Fruit fly (Drosophila melanogaster): ENCODE measurements around the gene CG5418.

Gene CG5418

dm6 chr2L:12489470-12489869 lies 36.4 kb upstream of the CG5418 start:
- TF ChIP-seq ey (GFP tag; optimal IDR thresholded peaks at IDR 0.05) (no peak), Hr83 (GFP tag; optimal IDR thresholded peaks at IDR 0.05; ENCODE audit: poor library complexity, severe bottlenecking) (no peak), GATAd (GFP tag; optimal IDR thresholded peaks at IDR 0.05) (no peak), dsf (GFP tag; optimal IDR thresholded peaks at IDR 0.05; ENCODE audit: borderline replicate concordance) (no peak), CG32264 (GFP tag; optimal IDR thresholded peaks at IDR 0.05) (no peak), Hnf4 (GFP tag; optimal IDR thresholded peaks at IDR 0.05) (no peak), pan (optimal IDR thresholded peaks at IDR 0.05) (no peak), dmrt93B (GFP tag; optimal IDR thresholded peaks at IDR 0.05) (no peak), Sp1 (GFP tag; optimal IDR thresholded peaks at IDR 0.05) (no peak), Dfd (GFP tag; optimal IDR thresholded peaks at IDR 0.05) (no peak), usp (GFP tag; optimal IDR thresholded peaks at IDR 0.05) (no peak), br (GFP tag; optimal IDR thresholded peaks at IDR 0.05) (no peak), tai (GFP tag; optimal IDR thresholded peaks at IDR 0.05) (no peak), woc (GFP tag; optimal IDR thresholded peaks at IDR 0.05) (no peak), Vsx2 (GFP tag; optimal IDR thresholded peaks at IDR 0.05; ENCODE audit: partially characterized antibody) (no peak), Rel (GFP tag; optimal IDR thresholded peaks at IDR 0.05) (no peak), Rel (tag; optimal IDR thresholded peaks at IDR 0.05) (no peak), Dif (GFP tag; optimal IDR thresholded peaks at IDR 0.05; ENCODE audit: partially characterized antibody) (no peak), HLH106 (tag; optimal IDR thresholded peaks at IDR 0.05) (no peak), fru (GFP tag; optimal IDR thresholded peaks at IDR 0.05) (no peak)

- TF ChIP-seq woc (GFP tag; optimal IDR thresholded peaks at IDR 0.05), result no peak
- TF ChIP-seq CG9705 (GFP tag; optimal IDR thresholded peaks at IDR 0.05), result no peak
- TF ChIP-seq h (GFP tag; optimal IDR thresholded peaks at IDR 0.05), result no peak
- TF ChIP-seq GATAd (GFP tag; optimal IDR thresholded peaks at IDR 0.05), result no peak
- no peak for TF ChIP-seq sage (GFP tag; optimal IDR thresholded peaks at IDR 0.05)
- TF ChIP-seq Rel (GFP tag; optimal IDR thresholded peaks at IDR 0.05), result no peak
- no peak for TF ChIP-seq Rel (tag; optimal IDR thresholded peaks at IDR 0.05)
- TF ChIP-seq OdsH (GFP tag; optimal IDR thresholded peaks at IDR 0.05), result no peak
- no peak for TF ChIP-seq Jra (GFP tag; optimal IDR thresholded peaks at IDR 0.05)
- no peak for TF ChIP-seq fru (GFP tag; optimal IDR thresholded peaks at IDR 0.05)
- TF ChIP-seq Hr83 (GFP tag; optimal IDR thresholded peaks at IDR 0.05; ENCODE audit: poor library complexity, severe bottlenecking), result no peak
- TF ChIP-seq Hr78 (GFP tag; optimal IDR thresholded peaks at IDR 0.05), result no peak
- TF ChIP-seq rgr (GFP tag; optimal IDR thresholded peaks at IDR 0.05), result no peak
- TF ChIP-seq sv (GFP tag; optimal IDR thresholded peaks at IDR 0.05), result no peak
- no peak for TF ChIP-seq foxo (GFP tag; optimal IDR thresholded peaks at IDR 0.05)
- no peak for TF ChIP-seq psq (GFP tag; optimal IDR thresholded peaks at IDR 0.05)
- no peak for TF ChIP-seq dmrt93B (GFP tag; optimal IDR thresholded peaks at IDR 0.05)
- TF ChIP-seq dl (GFP tag; optimal IDR thresholded peaks at IDR 0.05; ENCODE audit: insufficient read depth in 1 of 2, partially characterized antibody in 2 of 2), result no peak
- no peak for TF ChIP-seq Abd-B (GFP tag; optimal IDR thresholded peaks at IDR 0.05)
Measured at dm6 chr2L:12487823-12488222, 34.8 kb upstream of the CG5418 start.

dm6 chr2L:12487311-12487710 lies 34.3 kb upstream of the CG5418 start:
- TF ChIP-seq jim (GFP tag; optimal IDR thresholded peaks at IDR 0.05) (no peak), fru (GFP tag; optimal IDR thresholded peaks at IDR 0.05) (no peak), sv (GFP tag; optimal IDR thresholded peaks at IDR 0.05) (no peak), dsf (GFP tag; optimal IDR thresholded peaks at IDR 0.05; ENCODE audit: borderline replicate concordance) (no peak), CG32264 (GFP tag; optimal IDR thresholded peaks at IDR 0.05) (no peak), h (GFP tag; optimal IDR thresholded peaks at IDR 0.05) (no peak), Mio (GFP tag; optimal IDR thresholded peaks at IDR 0.05) (no peak), pan (optimal IDR thresholded peaks at IDR 0.05) (no peak), Sp1 (GFP tag; optimal IDR thresholded peaks at IDR 0.05) (no peak)

- TF ChIP-seq fru (GFP tag; optimal IDR thresholded peaks at IDR 0.05), result no peak
- no peak for TF ChIP-seq CG9705 (GFP tag; optimal IDR thresholded peaks at IDR 0.05)
- no peak for TF ChIP-seq dmrt93B (GFP tag; optimal IDR thresholded peaks at IDR 0.05)
- TF ChIP-seq HLH106 (tag; optimal IDR thresholded peaks at IDR 0.05), result peak; percentile 7
- no peak for TF ChIP-seq lola (GFP tag; optimal IDR thresholded peaks at IDR 0.05)
- no peak for TF ChIP-seq psq (GFP tag; optimal IDR thresholded peaks at IDR 0.05)
- no peak for TF ChIP-seq Abd-B (GFP tag; optimal IDR thresholded peaks at IDR 0.05)
- TF ChIP-seq sage (GFP tag; optimal IDR thresholded peaks at IDR 0.05), result no peak
Measured at dm6 chr2L:12485897-12486615, 33.0 kb upstream of the CG5418 start.
